Worm (Caenorhabditis elegans) whole organism, early embryonic: ENCODE results near the gene nrx-1.

ENCODE experiments used
- B0310.2 ChIP-seq: sonication (generic microtip); optimal IDR thresholded peaks from 2 replicates; lab custom pipeline; 2016; ENCODE audit warnings: mild to moderate bottlenecking, missing genetic modification characterization, missing compliant biosample characterization
- F13C5.2 ChIP-seq: sonication (generic microtip); optimal IDR thresholded peaks from 2 replicates; lab custom pipeline; 2017; ENCODE audit warnings: mild to moderate bottlenecking, missing genetic modification characterization, inconsistent platforms, missing compliant biosample characterization
- aly-1 ChIP-seq: sonication (generic microtip); optimal IDR thresholded peaks from 2 replicates; lab custom pipeline; 2016; ENCODE audit warnings: missing genetic modification characterization, missing compliant biosample characterization
- ama-1 ChIP-seq: fragments of 150-350 bp; optimal IDR thresholded peaks from 2 replicates; lab custom pipeline; 2014
- ceh-13 ChIP-seq: fragments of 200-800 bp; sonication (Bioruptor generic); optimal IDR thresholded peaks from 2 replicates; lab custom pipeline; 2018; ENCODE audit warnings: mild to moderate bottlenecking, missing genetic modification characterization, missing compliant biosample characterization
- ceh-36 ChIP-seq: sonication (generic microtip); optimal IDR thresholded peaks from 2 replicates; lab custom pipeline; 2016; ENCODE audit warnings: missing genetic modification characterization, inconsistent platforms, missing compliant biosample characterization
- ets-7 ChIP-seq: sonication (generic microtip); optimal IDR thresholded peaks from 2 replicates; lab custom pipeline; 2016; ENCODE audit warnings: missing genotype, missing genetic modification characterization, missing compliant biosample characterization
- flt-1 ChIP-seq: fragments of 200-800 bp; sonication (Bioruptor generic); IDR thresholded peaks from 2 replicates; pipeline ENCODE4 v1.3.6; 2022; ENCODE audit warnings: missing genetic modification characterization, missing compliant biosample characterization
- hmbx-1 ChIP-seq: sonication (generic microtip); optimal IDR thresholded peaks from 2 replicates; lab custom pipeline; 2016; ENCODE audit warnings: mild to moderate bottlenecking, missing genetic modification characterization, missing compliant biosample characterization
- hmg-4 ChIP-seq: fragments of 200-800 bp; sonication (Bioruptor generic); optimal IDR thresholded peaks from 2 replicates; lab custom pipeline; 2018; ENCODE audit warnings: mild to moderate bottlenecking, missing genetic modification characterization, missing compliant biosample characterization
- tbx-11 ChIP-seq: fragments of 200-800 bp; sonication (Bioruptor generic); IDR thresholded peaks from 2 replicates; pipeline ENCODE4 v1.3.6; 2022; ENCODE audit warnings: missing genetic modification characterization, missing compliant biosample characterization
- tbx-37 ChIP-seq: fragments of 200-800 bp; sonication (Bioruptor generic); conservative IDR thresholded peaks from 2 replicates; pipeline ENCODE4 v1.3.6; 2022; ENCODE audit warnings: missing genetic modification reagents, missing genetic modification characterization, missing compliant biosample characterization
- tra-4 ChIP-seq: sonication (generic microtip); optimal IDR thresholded peaks from 2 replicates; lab custom pipeline; 2017; ENCODE audit warnings: missing genetic modification characterization, missing compliant biosample characterization

- TF ChIP-seq ama-1 (no peak), ceh-36 (tag; lab: Kevin White, UChicago) (no peak), flt-1 (GFP tag; lab: Robert Waterston, UW) (no peak), ceh-13 (GFP tag; lab: Kevin White, UChicago) (no peak), F13C5.2 (tag; lab: Kevin White, UChicago) (no peak), ets-7 (tag; lab: Kevin White, UChicago) (no peak), tbx-11 (GFP tag; lab: Robert Waterston, UW) (no peak), tbx-37 (GFP tag; lab: Robert Waterston, UW) (no peak), aly-1 (no peak), hmg-4 (no peak), B0310.2 (tag; lab: Kevin White, UChicago) (no peak), tra-4 (no peak), hmbx-1 (tag; lab: Kevin White, UChicago) (no peak)
Measured at ce11 chrV:10832862-10833261, 8.1 kb downstream of the nrx-1 start.
